Fruit fly (Drosophila melanogaster) whole organism, pupa: Measurements from ENCODE around the gene EMC1.

ENCODE experiments used
- CG10348 ChIP-seq: fragments of 200-800 bp; sonication (Bioruptor generic); IDR thresholded peaks from 2 replicates; pipeline ENCODE4 v1.3.6; 2022; ENCODE audit warnings: missing biosample characterization, missing genetic modification characterization
- CG12605 ChIP-seq: fragments of 200-800 bp; sonication (Bioruptor generic); IDR thresholded peaks from 2 replicates; pipeline ENCODE4 v1.3.6; 2022; ENCODE audit warnings: missing biosample characterization, missing genetic modification characterization
- CG13204 ChIP-seq: fragments of 200-800 bp; sonication (Bioruptor generic); optimal IDR thresholded peaks from 2 replicates; lab custom pipeline; 2018; ENCODE audit warnings: missing biosample characterization, mild to moderate bottlenecking, missing genetic modification characterization, moderate library complexity
- CG14655 ChIP-seq: fragments of 200-800 bp; sonication (Bioruptor generic); optimal IDR thresholded peaks from 3 replicates; lab custom pipeline; 2017; ENCODE audit warnings: mild to moderate bottlenecking, missing biosample characterization, missing genetic modification reagents, missing genetic modification characterization
- CG17806 ChIP-seq: fragments of 200-800 bp; sonication (Bioruptor generic); optimal IDR thresholded peaks from 2 replicates; lab custom pipeline; 2018; ENCODE audit warnings: missing biosample characterization, mild to moderate bottlenecking, missing genetic modification characterization, moderate library complexity
- CG32121 ChIP-seq: fragments of 200-800 bp; sonication (Bioruptor generic); IDR thresholded peaks from 2 replicates; pipeline ENCODE4 v1.3.6; 2022; ENCODE audit warnings: missing biosample characterization, missing genetic modification characterization
- CG34367 ChIP-seq: fragments of 200-800 bp; sonication (Bioruptor generic); optimal IDR thresholded peaks from 2 replicates; lab custom pipeline; 2018; ENCODE audit warnings: missing biosample characterization, mild to moderate bottlenecking, missing genetic modification characterization
- CG4496 ChIP-seq: fragments of 200-800 bp; sonication (Bioruptor generic); IDR thresholded peaks from 3 replicates; pipeline ENCODE4 v1.3.6; 2022; ENCODE audit warnings: missing biosample characterization, missing genetic modification characterization
- CG8159 ChIP-seq: fragments of 200-800 bp; sonication (Bioruptor generic); optimal IDR thresholded peaks from 3 replicates; lab custom pipeline; 2018; ENCODE audit warnings: missing biosample characterization, mild to moderate bottlenecking, missing genetic modification characterization, moderate library complexity
- CG8301 ChIP-seq: fragments of 200-800 bp; sonication (Bioruptor generic); optimal IDR thresholded peaks from 2 replicates; lab custom pipeline; 2018; ENCODE audit warnings: missing biosample characterization, mild to moderate bottlenecking, missing genetic modification characterization
- CG9948 ChIP-seq: fragments of 200-800 bp; sonication (Bioruptor generic); optimal IDR thresholded peaks from 2 replicates; lab custom pipeline; 2018; ENCODE audit warnings: missing biosample characterization, mild to moderate bottlenecking, missing genetic modification characterization, moderate library complexity
- EcR ChIP-seq: fragments of 200-800 bp; sonication (Bioruptor generic); optimal IDR thresholded peaks from 3 replicates; lab custom pipeline; 2019; ENCODE audit warnings: missing biosample characterization, missing genetic modification characterization, mild to moderate bottlenecking, moderate library complexity, missing genetic modification reagents
- Ets98B ChIP-seq: fragments of 200-800 bp; sonication (Bioruptor generic); IDR thresholded peaks from 2 replicates; pipeline ENCODE4 v1.3.6; 2022; ENCODE audit warnings: missing biosample characterization, missing genetic modification characterization
- Pif1A ChIP-seq: fragments of 200-800 bp; sonication (Bioruptor generic); optimal IDR thresholded peaks from 3 replicates; lab custom pipeline; 2016; ENCODE audit warnings: missing biosample characterization, missing genetic modification characterization
- Pif1B ChIP-seq: fragments of 200-800 bp; sonication (Bioruptor generic); optimal IDR thresholded peaks from 3 replicates; lab custom pipeline; 2016; ENCODE audit warnings: missing biosample characterization, missing genetic modification characterization
- fd96Ca ChIP-seq: fragments of 200-800 bp; sonication (Bioruptor generic); IDR thresholded peaks from 3 replicates; pipeline ENCODE4 v1.3.6; 2022; ENCODE audit warnings: missing biosample characterization, missing genetic modification characterization
- gl ChIP-seq: fragments of 200-800 bp; sonication (Bioruptor generic); optimal IDR thresholded peaks from 2 replicates; lab custom pipeline; 2018; ENCODE audit warnings: missing biosample characterization, mild to moderate bottlenecking, missing genetic modification characterization
- rn ChIP-seq: fragments of 200-800 bp; sonication (Bioruptor generic); IDR thresholded peaks from 2 replicates; pipeline ENCODE4 v1.3.6; 2022; ENCODE audit warnings: missing biosample characterization, missing genetic modification characterization

EMC1 gene

DNA sequence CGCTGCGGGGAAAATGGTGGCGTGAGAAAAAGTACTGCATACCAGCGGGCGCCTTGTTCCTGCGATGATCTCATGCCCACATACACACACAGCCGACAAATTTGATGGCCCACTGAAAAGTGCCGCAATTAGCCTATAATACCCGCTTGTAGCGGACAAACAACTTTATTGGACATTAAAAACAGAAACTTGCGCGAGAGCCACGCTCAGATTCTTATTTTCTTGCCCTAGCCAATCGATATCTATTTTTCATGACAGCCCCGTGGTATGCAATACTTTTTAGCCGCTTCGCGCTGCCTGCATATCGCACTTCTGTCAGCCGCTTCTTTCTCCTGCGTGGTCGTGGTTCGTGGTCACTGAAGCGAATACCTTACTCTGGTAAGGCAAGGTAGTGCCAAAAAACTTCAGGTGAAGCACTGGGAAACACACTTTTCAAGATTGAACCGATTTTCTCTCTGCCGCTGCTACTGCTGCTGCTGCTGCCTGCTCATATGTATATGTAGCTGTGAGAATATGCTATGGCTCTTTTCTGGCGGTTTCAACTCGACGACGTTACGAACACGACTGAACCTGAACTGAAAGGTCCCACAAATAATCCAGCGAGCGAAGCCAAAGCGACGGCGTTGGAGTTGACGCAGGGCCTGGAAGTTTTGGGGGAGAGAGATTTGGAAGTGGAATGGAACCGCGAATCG, 20.9 kb downstream of the EMC1 start, which contains the start of gene CG17816:
CG17816 (minus strand) TSS at position 567 of the 692 bp plus-strand sequence.
- TF ChIP-seq CG12605 (GFP tag; lab: Robert Waterston, UW) (no peak; the same call in 1 of the 2 replicates), CG8159 (tag; lab: Kevin White, UChicago) (no peak), CG10348 (GFP tag; lab: Robert Waterston, UW) (no peak), CG32121 (GFP tag; lab: Robert Waterston, UW) (no peak), CG14655 (no peak), CG34367 (tag; lab: Kevin White, UChicago) (no peak), CG13204 (GFP tag; lab: Kevin White, UChicago) (peak; percentile 12), Pif1A (GFP tag; lab: Kevin White, UChicago) (no peak), CG4496 (GFP tag; lab: Robert Waterston, UW) (peak; percentile 61; the same call in 2 of the 3 replicates), CG9948 (no peak), EcR (GFP tag; lab: Kevin White, UChicago) (peak; percentile 28), Ets98B (no peak), CG8301 (tag; lab: Kevin White, UChicago) (no peak), fd96Ca (GFP tag; lab: Robert Waterston, UW) (no peak), CG17806 (tag; lab: Kevin White, UChicago) (no peak), Pif1B (no peak)
- TF ChIP-seq, all 21 proteins: peak for 3

- TF ChIP-seq gl (tag; lab: Kevin White, UChicago) (no peak), CG34367 (tag; lab: Kevin White, UChicago) (no peak), rn (no peak)
These were observed 22.7 kb downstream of the EMC1 start for dm6 chr3R:7884433-7884832.
